Fruit fly (Drosophila melanogaster) whole organism, embryonic: Measurements from ENCODE around the gene intr.

ENCODE experiments used
- BEAF-32 ChIP-seq: fragments of 200-800 bp; sonication (Bioruptor generic); optimal IDR thresholded peaks from 3 replicates; lab custom pipeline; 2017; ENCODE audit warnings: missing biosample characterization, missing genetic modification characterization, mild to moderate bottlenecking, moderate library complexity, missing genetic modification reagents
- CG10431 ChIP-seq: fragments of 200-800 bp; sonication (Bioruptor generic); optimal IDR thresholded peaks from 3 replicates; lab custom pipeline; 2018; ENCODE audit warnings: missing biosample characterization, mild to moderate bottlenecking, missing genetic modification characterization
- CG11696 ChIP-seq: fragments of 200-800 bp; sonication (Bioruptor generic); IDR thresholded peaks from 2 replicates; pipeline ENCODE4 v1.3.6; 2022; ENCODE audit warnings: missing biosample characterization, missing genetic modification characterization
- CG12155 ChIP-seq: fragments of 200-800 bp; sonication (Bioruptor generic); optimal IDR thresholded peaks from 3 replicates; lab custom pipeline; 2016; ENCODE audit warnings: missing biosample characterization, missing genetic modification characterization
- CG34376 ChIP-seq: fragments of 200-800 bp; sonication (Bioruptor generic); optimal IDR thresholded peaks from 2 replicates; lab custom pipeline; 2018; ENCODE audit warnings: missing biosample characterization, mild to moderate bottlenecking, missing genetic modification characterization
- CG6175 ChIP-seq: fragments of 200-800 bp; sonication (Bioruptor generic); IDR thresholded peaks from 3 replicates; pipeline ENCODE4 v1.3.6; 2022; ENCODE audit warnings: missing biosample characterization, missing genetic modification characterization
- CG6689 ChIP-seq: fragments of 200-800 bp; sonication (Bioruptor generic); IDR thresholded peaks from 2 replicates; pipeline ENCODE4 v1.3.6; 2022; ENCODE audit warnings: missing biosample characterization, missing genetic modification characterization
- CG8478 ChIP-seq: fragments of >200 bp; optimal IDR thresholded peaks from 2 replicates; lab custom pipeline; 2018
- Dek ChIP-seq: fragments of 200-800 bp; sonication (Bioruptor generic); optimal IDR thresholded peaks from 3 replicates; lab custom pipeline; 2019; ENCODE audit warnings: missing biosample characterization, mild to moderate bottlenecking, missing genetic modification characterization, moderate library complexity
- Dp ChIP-seq: fragments of 200-800 bp; sonication (Bioruptor generic); optimal IDR thresholded peaks from 2 replicates; lab custom pipeline; 2018; ENCODE audit warnings: missing biosample characterization, mild to moderate bottlenecking, missing genetic modification characterization, moderate library complexity
- Hmx ChIP-seq: fragments of 200-800 bp; sonication (Bioruptor generic); optimal IDR thresholded peaks from 2 replicates; lab custom pipeline; 2016; ENCODE audit warnings: missing biosample characterization, missing genetic modification characterization
- Lpt ChIP-seq: fragments of >200 bp; optimal IDR thresholded peaks from 2 replicates; lab custom pipeline; 2018; ENCODE audit warnings: missing biosample characterization, missing genetic modification characterization
- Poxn ChIP-seq: fragments of 200-800 bp; sonication (Bioruptor generic); IDR thresholded peaks from 2 replicates; pipeline ENCODE4 v1.3.6; 2022; ENCODE audit warnings: missing biosample characterization, missing genetic modification characterization
- Ravus ChIP-seq: fragments of 200-800 bp; sonication (Bioruptor generic); IDR thresholded peaks from 2 replicates; pipeline ENCODE4 v1.3.6; 2022; ENCODE audit warnings: missing biosample characterization, missing genetic modification characterization
- caup ChIP-seq: fragments of 200-800 bp; sonication (Bioruptor generic); optimal IDR thresholded peaks from 3 replicates; lab custom pipeline; 2017; ENCODE audit warnings: missing biosample characterization, mild to moderate bottlenecking, missing genetic modification characterization, moderate library complexity; ENCODE audit not compliant: severe bottlenecking
- mam ChIP-seq: fragments of 200-800 bp; sonication (Bioruptor generic); optimal IDR thresholded peaks from 3 replicates; lab custom pipeline; 2016; ENCODE audit warnings: missing biosample characterization, missing genetic modification characterization
- otp ChIP-seq: fragments of 200-800 bp; sonication (Bioruptor generic); IDR thresholded peaks from 3 replicates; pipeline ENCODE4, ENCODE4 v1.3.6; 2022; ENCODE audit warnings: missing biosample characterization, missing genetic modification characterization
- scrt ChIP-seq: fragments of 200-800 bp; sonication (Bioruptor generic); optimal IDR thresholded peaks from 2 replicates; lab custom pipeline; 2018; ENCODE audit warnings: missing biosample characterization, mild to moderate bottlenecking, missing genetic modification characterization, moderate library complexity
- zf30C ChIP-seq: fragments of 200-800 bp; sonication (Bioruptor generic); optimal IDR thresholded peaks from 3 replicates; lab custom pipeline; 2018; ENCODE audit warnings: missing biosample characterization, mild to moderate bottlenecking, missing genetic modification characterization
- zfh1 ChIP-seq: fragments of 200-800 bp; sonication (Bioruptor generic); IDR thresholded peaks from 3 replicates; pipeline ENCODE4 v1.3.6; 2022; ENCODE audit warnings: missing biosample characterization, missing genetic modification characterization

intr gene

DNA sequence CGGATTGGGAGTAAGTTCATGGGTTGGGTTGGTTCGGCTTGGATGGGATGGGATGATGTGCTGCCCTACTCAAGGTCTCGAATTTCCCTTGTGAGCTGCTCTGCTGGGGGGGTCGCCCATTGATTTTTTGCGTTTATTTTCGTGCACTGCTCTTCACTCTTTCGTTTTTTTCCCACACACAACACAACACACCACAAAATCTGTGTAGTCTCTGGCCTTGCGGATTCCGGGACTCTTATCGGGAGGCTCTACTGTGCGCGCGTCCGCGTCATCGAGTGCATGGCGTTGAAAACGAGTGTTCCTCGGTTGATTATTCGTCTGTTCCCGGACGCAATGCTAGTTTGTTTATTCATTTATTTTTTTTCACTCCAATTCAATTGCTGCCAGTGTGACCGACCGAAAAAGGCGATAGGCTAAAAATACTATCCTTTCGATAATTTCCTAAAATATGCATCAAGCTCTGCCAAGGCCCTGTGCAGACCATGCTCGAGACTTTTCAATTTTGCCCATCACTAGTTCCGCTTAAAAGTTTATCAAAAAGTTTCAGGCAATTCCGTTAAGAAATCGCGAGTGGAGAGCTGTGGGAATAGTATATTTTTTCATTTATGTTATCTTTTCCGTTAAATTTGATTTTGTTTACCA is 41.4 kb downstream of the intr start, which contains the start of gene WASp (continued):
- TF ChIP-seq otp (GFP tag; lab: Robert Waterston, UW) (peak; percentile 46; the same call in 1 of the 3 replicates), CG11696 (0 out of 2 replicates have a peak, but pooled peaks have one; percentile 46), CG6175 (GFP tag; lab: Robert Waterston, UW) (no peak), Poxn (no peak), BEAF-32 (peak; percentile 73), scrt (GFP tag; lab: Kevin White, UChicago) (no peak), CG10431 (GFP tag; lab: Kevin White, UChicago) (no peak), Dp (GFP tag; lab: Kevin White, UChicago) (peak; percentile 63), Hmx (no peak), mam (peak; percentile 64), CG8478 (lab: Kevin White, UChicago) (no peak), zf30C (GFP tag; lab: Kevin White, UChicago) (no peak)

DNA sequence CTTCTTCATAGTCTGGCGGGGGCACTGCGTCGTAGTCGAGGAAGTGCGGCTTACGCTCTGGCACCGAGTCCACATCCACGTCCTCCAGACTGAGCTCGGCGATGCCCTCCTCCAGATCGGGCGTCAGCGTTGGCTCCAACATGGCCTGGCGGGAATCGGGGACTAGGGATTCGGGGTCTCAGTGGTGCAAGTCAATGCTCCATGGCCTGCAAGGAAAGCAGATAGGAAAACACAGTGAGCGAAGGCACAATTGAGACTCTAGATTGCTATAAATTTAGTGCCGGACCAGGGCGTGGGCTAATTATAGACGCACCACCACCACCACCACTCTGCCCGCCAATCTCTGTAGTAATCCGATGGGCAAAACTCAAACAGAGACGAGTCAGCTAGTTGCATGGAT is 50.3 kb downstream of the intr start:
- TF ChIP-seq Lpt (GFP tag; lab: Kevin White, UChicago), result no peak
- TF ChIP-seq zfh1 (GFP tag; lab: Robert Waterston, UW), result no peak
- no peak for TF ChIP-seq CG12155
- no peak for TF ChIP-seq Dek (tag; lab: Kevin White, UChicago)
- TF ChIP-seq Ravus (GFP tag; lab: Robert Waterston, UW), result no peak
- TF ChIP-seq CG34376 (GFP tag; lab: Kevin White, UChicago), result no peak
- TF ChIP-seq caup, result no peak
- TF ChIP-seq CG6689 (GFP tag; lab: Robert Waterston, UW), result no peak
